Fruit fly (Drosophila melanogaster): ENCODE data around the gene RpS17.
A peak's percentile ranks its signal among the peaks of the same experiment; 100 is the strongest.

Gene RpS17

dm6 chr3L:9452422-9452821 lies 22.8 kb upstream of the RpS17 start:
- TF ChIP-seq fd59A (GFP tag; optimal IDR thresholded peaks at IDR 0.05) (no peak), CG6276 (GFP tag; optimal IDR thresholded peaks at IDR 0.05) (no peak), CG6792 (GFP tag; optimal IDR thresholded peaks at IDR 0.05) (no peak), CG3032 (tag; optimal IDR thresholded peaks at IDR 0.05) (no peak), cyc (GFP tag; optimal IDR thresholded peaks at IDR 0.05) (no peak), Sox14 (GFP tag; optimal IDR thresholded peaks at IDR 0.05) (no peak), vri (GFP tag; optimal IDR thresholded peaks at IDR 0.05) (no peak), topi (GFP tag; optimal IDR thresholded peaks at IDR 0.05) (no peak), CG16779 (tag; optimal IDR thresholded peaks at IDR 0.05) (no peak), CG1621 (tag; optimal IDR thresholded peaks at IDR 0.05) (no peak), dsx (GFP tag; optimal IDR thresholded peaks at IDR 0.05; ENCODE audit: poor library complexity, severe bottlenecking) (no peak), net (GFP tag; optimal IDR thresholded peaks at IDR 0.05) (no peak)

- TF ChIP-seq Met (GFP tag; optimal IDR thresholded peaks at IDR 0.05) (peak; percentile 63), CG10631 (GFP tag; optimal IDR thresholded peaks at IDR 0.05) (no peak), salr (GFP tag; optimal IDR thresholded peaks at IDR 0.05) (no peak), CG6163 (GFP tag; IDR thresholded peaks at IDR 0.05) (no peak), Blimp-1 (GFP tag; optimal IDR thresholded peaks at IDR 0.05) (peak; percentile 25), CG6854 (GFP tag; optimal IDR thresholded peaks at IDR 0.05) (peak; percentile 22), spab (GFP tag; optimal IDR thresholded peaks at IDR 0.05) (no peak), CG8319 (GFP tag; optimal IDR thresholded peaks at IDR 0.05) (no peak), esn (GFP tag; optimal IDR thresholded peaks at IDR 0.05) (peak; percentile 75), CG4318 (GFP tag; optimal IDR thresholded peaks at IDR 0.05) (no peak), net (GFP tag; optimal IDR thresholded peaks at IDR 0.05) (peak; percentile 47), fd59A (GFP tag; optimal IDR thresholded peaks at IDR 0.05) (no peak), CG8119 (GFP tag; IDR thresholded peaks at IDR 0.05) (no peak), svp (GFP tag) (peak; percentile 84), CG1621 (tag; optimal IDR thresholded peaks at IDR 0.05) (peak; percentile 11), CG15336 (GFP tag; IDR thresholded peaks at IDR 0.05) (0 out of 2 replicates have a peak, but pooled peaks have one; percentile 25), Sox14 (GFP tag; optimal IDR thresholded peaks at IDR 0.05) (peak; percentile 30), CG10669 (GFP tag; optimal IDR thresholded peaks at IDR 0.05) (peak; percentile 32), CG11902 (GFP tag; optimal IDR thresholded peaks at IDR 0.05) (no peak), lz (GFP tag; optimal IDR thresholded peaks at IDR 0.05) (peak; percentile 61), CG32006 (GFP tag; optimal IDR thresholded peaks at IDR 0.05) (no peak), CG8632 (GFP tag; optimal IDR thresholded peaks at IDR 0.05) (peak; percentile 9), Smox (GFP tag; optimal IDR thresholded peaks at IDR 0.05) (no peak), CG3032 (tag; optimal IDR thresholded peaks at IDR 0.05) (peak; percentile 70), achi (GFP tag; optimal IDR thresholded peaks at IDR 0.05) (peak; percentile 60), CG11762 (GFP tag; optimal IDR thresholded peaks at IDR 0.05; ENCODE audit: insufficient read depth) (peak; percentile 49), CG3919 (GFP tag; optimal IDR thresholded peaks at IDR 0.05) (peak; percentile 73), Eip75B (GFP tag; optimal IDR thresholded peaks at IDR 0.05) (peak; percentile 72), Gug (GFP tag; IDR thresholded peaks at IDR 0.05) (peak; percentile 49; the same call in 1 of the 2 replicates), CG16779 (tag; optimal IDR thresholded peaks at IDR 0.05) (no peak), ss (GFP tag; optimal IDR thresholded peaks at IDR 0.05) (peak in 1 of 2 experiments; percentile 66), acj6 (GFP tag; optimal IDR thresholded peaks at IDR 0.05) (peak; percentile 58), Eip78C (GFP tag) (peak; percentile 89), pdm3 (GFP tag; optimal IDR thresholded peaks at IDR 0.05) (no peak), CG31627 (GFP tag; optimal IDR thresholded peaks at IDR 0.05) (peak; percentile 23), Sox15 (GFP tag; optimal IDR thresholded peaks at IDR 0.05) (no peak), vri (GFP tag; optimal IDR thresholded peaks at IDR 0.05) (peak; percentile 32), Ets21C (GFP tag; optimal IDR thresholded peaks at IDR 0.05) (peak; percentile 31), Eip93F (GFP tag; optimal IDR thresholded peaks at IDR 0.05) (peak; percentile 64), CG7368 (GFP tag; optimal IDR thresholded peaks at IDR 0.05) (peak; percentile 54), Lpt (GFP tag; optimal IDR thresholded peaks at IDR 0.05) (peak; percentile 56), dac (GFP tag; optimal IDR thresholded peaks at IDR 0.05) (no peak), fkh (GFP tag; optimal IDR thresholded peaks at IDR 0.05) (peak; percentile 94), OdsH (GFP tag; optimal IDR thresholded peaks at IDR 0.05) (no peak)
Observed at dm6 chr3L:9451522-9452118, 22.0 kb upstream of the RpS17 start, which contains the start of the genes CG3448 and ghi. Gene CG3448 (minus strand): TSS chr3L:9451572. Gene ghi (plus strand): TSS chr3L:9451876.
